Worm (Caenorhabditis elegans): Measurements from ENCODE around the gene cyp-37A1.

ce11 chrII:14059767-14060166, 43.0 kb upstream of the cyp-37A1 start, which contains the start of gene rpb-11:
- TF ChIP-seq klf-2 (GFP tag; conservative IDR thresholded peaks at IDR 0.05) (peak; percentile 61; the same call in 1 of the 2 replicates), ztf-29 (GFP tag; IDR thresholded peaks at IDR 0.05) (no peak), ref-1 (GFP tag; conservative IDR thresholded peaks at IDR 0.05) (no peak), tab-1 (GFP tag; IDR thresholded peaks at IDR 0.05) (peak; percentile 71)

Measured in whole organism, midembryonic.